Worm (Caenorhabditis elegans): ENCODE data around the gene pgp-6.

- TF ChIP-seq ets-7 (tag; optimal IDR thresholded peaks at IDR 0.05) (no peak), tbx-11 (GFP tag; IDR thresholded peaks at IDR 0.05) (no peak), ceh-13 (GFP tag; optimal IDR thresholded peaks at IDR 0.05) (no peak), flt-1 (GFP tag; IDR thresholded peaks at IDR 0.05) (no peak), hmbx-1 (tag; optimal IDR thresholded peaks at IDR 0.05) (no peak), B0310.2 (tag; optimal IDR thresholded peaks at IDR 0.05) (no peak), sea-1 (GFP tag; conservative IDR thresholded peaks at IDR 0.05) (no peak), ama-1 (optimal IDR thresholded peaks at IDR 0.05) (no peak)
Observed at ce11 chrX:10844602-10845354, 32.4 kb downstream of the pgp-6 start, which contains the start of gene C05A9.2.
